Fruit fly (Drosophila melanogaster) S2 (cell line): ENCODE data around the gene RpL9.

Experiments
- CG8478 ChIP-seq: fragments of >200 bp; optimal IDR thresholded peaks from 2 replicates; lab custom pipeline; 2018
- CTCF ChIP-seq, 2 experiments: fragments of >200 bp; optimal IDR thresholded peaks; 2 replicates each; lab custom pipeline; 2018

DNA sequence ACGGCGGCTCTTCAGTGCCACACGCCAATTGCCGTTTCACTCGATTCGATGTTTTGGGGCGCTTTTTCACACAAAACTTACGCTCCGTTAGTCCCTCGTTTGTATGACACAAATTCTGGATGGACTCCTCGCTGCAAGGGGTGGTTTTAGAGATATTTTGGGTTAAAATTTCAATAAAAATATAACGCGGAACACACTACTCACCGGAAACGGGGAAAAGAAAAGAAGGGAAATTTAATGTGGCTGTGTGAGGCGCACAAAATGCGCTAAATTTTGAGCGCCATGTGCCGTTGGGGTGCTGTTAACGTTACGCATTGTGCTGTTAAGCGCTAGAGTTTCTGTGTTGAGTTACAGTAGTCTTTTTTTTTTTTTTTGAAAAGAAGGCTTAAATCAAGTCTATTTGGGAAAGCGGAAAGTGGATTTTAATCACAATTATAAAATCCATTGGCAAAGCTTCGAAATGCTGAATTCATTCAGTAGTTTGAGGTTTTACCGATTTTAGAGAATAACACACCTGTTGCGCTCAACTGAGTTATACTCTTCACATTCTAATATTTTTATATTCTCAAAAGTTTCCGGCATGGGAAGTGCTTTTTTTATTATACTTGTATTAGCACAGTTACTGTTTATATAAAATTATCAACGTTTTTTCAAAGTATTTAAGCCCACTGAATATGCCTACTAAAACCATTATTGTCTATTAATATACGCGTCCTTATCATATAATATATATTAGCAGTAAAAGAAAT is at the start of gene RpL9:
- TF ChIP-seq CG8478 (lab: Kevin White, UChicago) (no peak), CTCF (optimal IDR thresholded peaks at IDR 0.05; lab: Kevin White, UChicago) (peak in 1 of 2 experiments; percentile 38)
